Worm (Caenorhabditis elegans) whole organism, L4 larva: ENCODE data around the gene piit-1.

ENCODE experiments used
- F44E2.7 ChIP-seq: fragments of 200-800 bp; sonication (Bioruptor generic); IDR thresholded peaks from 2 replicates; pipeline ENCODE4 v2.1.2; 2022; ENCODE audit warnings: missing genetic modification characterization, missing compliant biosample characterization
- F49E8.2 ChIP-seq: sonication (generic microtip); optimal IDR thresholded peaks from 2 replicates; lab custom pipeline; 2016; ENCODE audit warnings: missing compliant biosample characterization, mild to moderate bottlenecking, missing genetic modification characterization, borderline replicate concordance
- R02D3.7 ChIP-seq: fragments of 150-350 bp; sonication (generic microtip); optimal IDR thresholded peaks from 3 replicates; lab custom pipeline; 2014; ENCODE audit warnings: missing biosample characterization, missing genetic modification characterization
- T20F7.1 ChIP-seq: fragments of 200-800 bp; sonication (Bioruptor generic); optimal IDR thresholded peaks from 2 replicates; lab custom pipeline; 2018; ENCODE audit warnings: mild to moderate bottlenecking, missing genetic modification characterization, missing compliant biosample characterization
- aha-1 ChIP-seq: fragments of 150-350 bp; peaks from one replicate; lab custom pipeline; 2014; ENCODE audit warnings: missing biosample characterization, missing genetic modification characterization
- ama-1 ChIP-seq: fragments of 150-350 bp; optimal IDR thresholded peaks from 2 replicates; lab custom pipeline; 2014; ENCODE audit warnings: inconsistent platforms, mixed read lengths
- attf-4 ChIP-seq: sonication (generic microtip); optimal IDR thresholded peaks from 3 replicates; lab custom pipeline; 2017; ENCODE audit warnings: missing biosample characterization, missing genetic modification characterization
- ceh-20 ChIP-seq: fragments of 200-800 bp; sonication (Bioruptor generic); IDR thresholded peaks from 2 replicates; pipeline ENCODE4 v1.3.6; 2022; ENCODE audit warnings: missing genetic modification reagents, missing genetic modification characterization, missing compliant biosample characterization
- ceh-32 ChIP-seq: sonication (generic microtip); optimal IDR thresholded peaks from 2 replicates; lab custom pipeline; 2016; ENCODE audit warnings: mild to moderate bottlenecking, missing genetic modification characterization, missing compliant biosample characterization; ENCODE audit not compliant: poor library complexity
- ceh-62 ChIP-seq: sonication (generic microtip); optimal IDR thresholded peaks from 2 replicates; lab custom pipeline; 2017; ENCODE audit warnings: missing biosample characterization, missing genetic modification characterization
- daf-16 ChIP-seq, 3 experiments: sonication (generic microtip); optimal IDR thresholded peaks; 2 replicates each; lab custom pipeline; 2016 to 2017; ENCODE audit warnings: missing genetic modification characterization in 3 of 3, missing genetic modification reagents in 3 of 3, mild to moderate bottlenecking in 2 of 3, missing compliant biosample characterization in 2 of 3, missing biosample characterization in 1 of 3, moderate library complexity in 1 of 3
- dmd-6 ChIP-seq: fragments of 200-800 bp; sonication (Bioruptor generic); IDR thresholded peaks from 2 replicates; pipeline ENCODE4 v1.3.6; 2022; ENCODE audit warnings: missing genetic modification reagents, missing genetic modification characterization, missing compliant biosample characterization
- dmd-8 ChIP-seq: fragments of 200-800 bp; sonication (Bioruptor generic); IDR thresholded peaks from 2 replicates; pipeline ENCODE4 v1.3.6; 2022; ENCODE audit warnings: missing genetic modification characterization, missing compliant biosample characterization
- dmd-9 ChIP-seq: fragments of 200-800 bp; sonication (Bioruptor generic); IDR thresholded peaks from 2 replicates; pipeline ENCODE4 v1.3.6; 2022; ENCODE audit warnings: missing genetic modification reagents, missing genetic modification characterization, missing compliant biosample characterization
- duxl-1 ChIP-seq: sonication (generic microtip); optimal IDR thresholded peaks from 2 replicates; lab custom pipeline; 2016; ENCODE audit warnings: mild to moderate bottlenecking, missing genetic modification characterization, moderate library complexity, missing compliant biosample characterization; ENCODE audit not compliant: poor library complexity
- dve-1 ChIP-seq: sonication (generic microtip); optimal IDR thresholded peaks from 2 replicates; lab custom pipeline; 2017; ENCODE audit warnings: antibody characterized with exemption, mild to moderate bottlenecking, missing genetic modification characterization, missing compliant biosample characterization; ENCODE audit not compliant: insufficient read depth
- hlh-11 ChIP-seq: fragments of 200-800 bp; sonication (Bioruptor generic); optimal IDR thresholded peaks from 2 replicates; lab custom pipeline; 2018; ENCODE audit warnings: mild to moderate bottlenecking, missing genetic modification characterization, missing compliant biosample characterization
- jun-1 ChIP-seq: fragments of 150-350 bp; optimal IDR thresholded peaks from 2 replicates; lab custom pipeline; 2014; ENCODE audit warnings: missing biosample characterization, missing genetic modification reagents, missing genetic modification characterization
- lin-1 ChIP-seq: fragments of 200-800 bp; sonication (Bioruptor generic); IDR thresholded peaks from 2 replicates; pipeline ENCODE4 v1.3.6; 2022; ENCODE audit warnings: missing genetic modification reagents, missing genetic modification characterization, missing compliant biosample characterization
- lin-39 ChIP-seq: fragments of 150-350 bp; optimal IDR thresholded peaks from 2 replicates; lab custom pipeline; 2014; ENCODE audit warnings: missing biosample characterization, missing genetic modification reagents, missing genetic modification characterization
- madf-9 ChIP-seq: fragments of 200-800 bp; sonication (Bioruptor generic); conservative IDR thresholded peaks from 2 replicates; pipeline ENCODE4 v1.3.6; 2022; ENCODE audit warnings: missing genetic modification reagents, missing genetic modification characterization, missing compliant biosample characterization
- mdl-1 ChIP-seq, 2 experiments: fragments of 150-350 bp in 1 of 2; sonication (generic microtip) in 1 of 2; optimal IDR thresholded peaks; 2 replicates each; lab custom pipeline; 2014 to 2017; ENCODE audit warnings: missing biosample characterization in 2 of 2, missing genetic modification characterization in 2 of 2
- mdt-29 ChIP-seq: fragments of 200-800 bp; sonication (Bioruptor generic); IDR thresholded peaks from 2 replicates; pipeline ENCODE4 v1.3.6; 2022; ENCODE audit warnings: missing genetic modification reagents, missing genetic modification characterization, missing compliant biosample characterization
- mep-1 ChIP-seq: fragments of 150-350 bp; sonication (generic microtip); optimal IDR thresholded peaks from 3 replicates; lab custom pipeline; 2014; ENCODE audit warnings: missing biosample characterization, missing genetic modification characterization
- mxl-3 ChIP-seq: fragments of 200-800 bp; sonication (Bioruptor generic); optimal IDR thresholded peaks from 2 replicates; lab custom pipeline; 2018; ENCODE audit warnings: mild to moderate bottlenecking, missing genetic modification characterization, missing compliant biosample characterization
- nhr-28 ChIP-seq: fragments of 150-350 bp; optimal IDR thresholded peaks from 2 replicates; lab custom pipeline; 2014; ENCODE audit warnings: missing biosample characterization, missing genetic modification characterization
- nhr-41 ChIP-seq: fragments of 200-800 bp; sonication (Bioruptor generic); IDR thresholded peaks from 2 replicates; pipeline ENCODE4 v1.3.6; 2022; ENCODE audit warnings: missing genetic modification reagents, missing genetic modification characterization, missing compliant biosample characterization
- nhr-42 ChIP-seq: fragments of 200-800 bp; sonication (Bioruptor generic); IDR thresholded peaks from 2 replicates; pipeline ENCODE4 v1.3.6; 2022; ENCODE audit warnings: missing genetic modification characterization, missing compliant biosample characterization
- nhr-48 ChIP-seq: sonication (generic microtip); optimal IDR thresholded peaks from 2 replicates; lab custom pipeline; 2016; ENCODE audit warnings: mild to moderate bottlenecking, missing genetic modification characterization, missing compliant biosample characterization
- nhr-77 ChIP-seq: fragments of 150-350 bp; optimal IDR thresholded peaks from 2 replicates; lab custom pipeline; 2014; ENCODE audit warnings: missing biosample characterization, missing genetic modification characterization
- php-3 ChIP-seq: fragments of 200-800 bp; sonication (Bioruptor generic); IDR thresholded peaks from 2 replicates; pipeline ENCODE4 v1.3.6; 2022; ENCODE audit warnings: missing genetic modification reagents, missing genetic modification characterization, missing compliant biosample characterization
- pqm-1 ChIP-seq: sonication (generic microtip); optimal IDR thresholded peaks from 2 replicates; lab custom pipeline; 2017; ENCODE audit warnings: missing biosample characterization, missing genetic modification characterization
- rbr-2 ChIP-seq: sonication (generic microtip); optimal IDR thresholded peaks from 2 replicates; lab custom pipeline; 2016; ENCODE audit warnings: missing genotype, missing genetic modification characterization, missing compliant biosample characterization
- sdz-12 ChIP-seq: fragments of 200-800 bp; sonication (Bioruptor generic); optimal IDR thresholded peaks from 2 replicates; lab custom pipeline; 2018; ENCODE audit warnings: mild to moderate bottlenecking, missing genetic modification characterization, missing compliant biosample characterization
- snpc-1.2 ChIP-seq: fragments of 200-800 bp; sonication (Bioruptor generic); IDR thresholded peaks from 2 replicates; pipeline ENCODE4 v1.3.6; 2022; ENCODE audit warnings: missing genetic modification reagents, missing genetic modification characterization, missing compliant biosample characterization
- snpc-4 ChIP-seq: fragments of 150-350 bp; optimal IDR thresholded peaks from 2 replicates; lab custom pipeline; 2014; ENCODE audit warnings: missing biosample characterization, missing genetic modification characterization
- spr-3 ChIP-seq: fragments of 200-800 bp; sonication (Bioruptor generic); optimal IDR thresholded peaks from 2 replicates; lab custom pipeline; 2018; ENCODE audit warnings: mild to moderate bottlenecking, missing genetic modification characterization, missing compliant biosample characterization
- tra-1 ChIP-seq: fragments of 200-800 bp; sonication (Bioruptor generic); IDR thresholded peaks from 2 replicates; pipeline ENCODE4 v1.3.6; 2022; ENCODE audit warnings: missing genetic modification reagents, missing genetic modification characterization, missing compliant biosample characterization
- unc-62 ChIP-seq, 3 experiments: fragments of 150-350 bp in 1 of 3; sonication (generic microtip); optimal IDR thresholded peaks in 2 of 3; peaks in 1 of 3; 1 replicate in 1 of 3; 2 replicates in 2 of 3; lab custom pipeline; 2014 to 2017; ENCODE audit warnings: missing biosample characterization in 3 of 3, missing genetic modification characterization in 3 of 3, missing genetic modification reagents in 3 of 3, missing genotype in 1 of 3
- zip-2 ChIP-seq: fragments of 150-350 bp; optimal IDR thresholded peaks from 2 replicates; lab custom pipeline; 2014; ENCODE audit warnings: missing biosample characterization, missing genetic modification characterization
- ztf-7 ChIP-seq: fragments of 150-350 bp; optimal IDR thresholded peaks from 2 replicates; lab custom pipeline; 2014; ENCODE audit warnings: missing biosample characterization, missing genetic modification characterization

The piit-1 gene

DNA sequence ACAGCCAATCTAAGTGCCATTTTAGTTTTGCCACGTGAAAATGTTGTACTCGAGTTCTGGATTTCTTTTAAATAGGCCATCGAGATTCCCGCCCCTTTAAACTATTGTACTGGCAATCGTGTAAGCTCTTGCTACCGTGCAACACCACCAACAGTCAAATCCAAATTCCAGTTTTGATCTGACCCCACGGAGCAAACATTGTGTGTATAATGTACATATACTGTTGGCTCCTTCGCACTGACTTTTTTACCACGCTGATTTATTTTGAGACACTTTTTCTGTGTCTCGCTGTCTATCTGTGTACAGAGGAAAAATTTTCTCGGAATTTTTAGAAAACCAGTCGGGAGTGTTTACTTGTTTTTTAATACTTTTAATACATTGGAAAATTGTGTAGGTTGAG lies at the start of gene piit-1:
Gene piit-1 (minus strand): TSS at position 101 of the 400 bp plus-strand sequence.
- TF ChIP-seq attf-4 (tag; lab: Kevin White, UChicago), result no peak
- no peak for TF ChIP-seq unc-62 (GFP tag; optimal IDR thresholded peaks at IDR 0.05 in 1 of 2; lab: Kevin White, UChicago)
- TF ChIP-seq unc-62 (tag; optimal IDR thresholded peaks at IDR 0.05; lab: Kevin White, UChicago), result no peak
- no peak for TF ChIP-seq sdz-12 (GFP tag; lab: Kevin White, UChicago)
- no peak for TF ChIP-seq zip-2 (tag; lab: Kevin White, UChicago)
- TF ChIP-seq ztf-7, result no peak
- TF ChIP-seq nhr-77 (tag; lab: Kevin White, UChicago), result no peak
- no peak for TF ChIP-seq ceh-62 (tag; lab: Kevin White, UChicago)
- no peak for TF ChIP-seq T20F7.1
- no peak for TF ChIP-seq dmd-8
- no peak for TF ChIP-seq dve-1
- TF ChIP-seq duxl-1 (tag; lab: Kevin White, UChicago), result no peak
- no peak for TF ChIP-seq jun-1 (tag; lab: Kevin White, UChicago)
- no peak for TF ChIP-seq lin-39 (tag; lab: Kevin White, UChicago)

DNA sequence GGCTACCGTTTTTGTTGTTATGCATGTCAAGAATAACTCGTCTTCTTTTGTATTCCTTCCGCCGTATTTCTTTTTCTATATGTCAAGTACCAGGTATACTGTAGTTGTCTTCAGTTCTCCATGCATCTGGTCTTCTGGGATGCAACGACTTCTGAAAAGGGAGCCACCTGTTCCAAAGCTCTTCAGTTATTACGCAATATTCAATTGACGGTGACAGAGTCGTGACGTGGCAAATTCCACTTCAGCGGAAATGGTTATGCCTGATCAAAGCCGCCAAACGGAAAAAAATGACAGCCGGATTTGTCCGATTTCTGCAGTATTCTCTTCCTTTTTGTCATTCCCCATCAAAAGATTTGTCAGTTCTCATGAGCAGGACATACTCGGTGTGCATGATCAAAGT lies 46.5 kb upstream of the piit-1 start:
- no peak for TF ChIP-seq rbr-2 (tag; lab: Kevin White, UChicago)
- no peak for TF ChIP-seq F44E2.7
- TF ChIP-seq mxl-3 (GFP tag; lab: Kevin White, UChicago), result no peak
- TF ChIP-seq ceh-20, result no peak
- TF ChIP-seq ama-1 (lab: Kevin White, UChicago), result no peak
- no peak for TF ChIP-seq nhr-28 (tag; lab: Kevin White, UChicago)
- no peak for TF ChIP-seq nhr-42 (GFP tag; lab: Robert Waterston, UW)
- no peak for TF ChIP-seq lin-39 (tag; lab: Kevin White, UChicago)
- TF ChIP-seq snpc-4 (tag; lab: Kevin White, UChicago), result no peak
- no peak for TF ChIP-seq zip-2 (tag; lab: Kevin White, UChicago)
- TF ChIP-seq dmd-8, result no peak

DNA sequence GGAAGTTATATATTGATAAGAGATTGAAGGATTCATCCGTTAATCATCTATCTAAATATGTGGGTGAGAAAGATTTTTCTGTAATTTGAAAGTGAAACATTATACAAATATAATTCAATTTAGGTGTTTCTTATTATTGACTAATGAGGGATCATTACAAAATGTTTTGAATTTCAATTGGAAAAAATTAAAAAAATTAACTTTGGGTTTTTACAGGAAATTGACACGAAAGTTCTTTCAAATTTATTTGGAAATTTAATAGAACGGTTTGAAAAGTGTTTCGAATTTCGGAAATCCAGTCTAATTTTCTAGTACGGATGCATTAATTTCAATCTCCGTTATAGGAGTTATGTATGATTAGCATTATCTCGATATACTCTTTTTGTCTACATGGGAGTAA lies 43.1 kb upstream of the piit-1 start:
- peak in 1 of 2 experiments; percentile 96 for TF ChIP-seq unc-62 (GFP tag; optimal IDR thresholded peaks at IDR 0.05 in 1 of 2; lab: Kevin White, UChicago)
- no peak for TF ChIP-seq unc-62 (tag; optimal IDR thresholded peaks at IDR 0.05; lab: Kevin White, UChicago)
- no peak for TF ChIP-seq lin-1 (GFP tag; lab: Robert Waterston, UW)
- TF ChIP-seq F49E8.2 (tag; lab: Kevin White, UChicago), result no peak

DNA sequence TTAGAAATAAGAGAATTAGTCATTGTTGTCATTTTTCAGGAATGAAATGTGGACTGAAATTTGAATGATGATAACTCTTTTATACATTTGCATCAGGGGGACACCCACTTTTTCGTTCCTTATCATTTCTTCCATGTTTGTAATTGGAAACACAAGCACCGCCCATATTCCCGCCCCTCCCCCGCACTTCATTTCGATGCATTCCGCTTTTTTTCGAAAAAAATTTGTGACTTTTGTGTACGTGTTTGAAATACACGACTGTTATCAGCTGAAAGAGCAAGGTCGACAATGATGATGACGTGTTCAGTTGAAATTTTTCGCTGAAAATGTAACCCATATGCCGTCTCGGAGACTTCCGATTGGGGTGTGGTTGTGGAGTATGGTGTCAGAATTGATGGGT lies 40.8 kb upstream of the piit-1 start, which contains the start of gene zip-10:
Gene zip-10 (minus strand): TSS at position 43 of the 400 bp plus-strand sequence.
- TF ChIP-seq snpc-1.2 (GFP tag; lab: Robert Waterston, UW) (no peak), nhr-48 (tag; lab: Kevin White, UChicago) (peak; percentile 40), hlh-11 (tag; lab: Kevin White, UChicago) (peak; percentile 78), ceh-32 (tag; lab: Kevin White, UChicago) (no peak), dmd-6 (GFP tag; lab: Robert Waterston, UW) (peak; percentile 90), mdl-1 (tag; optimal IDR thresholded peaks at IDR 0.05; lab: Kevin White, UChicago) (peak in 1 of 2 experiments; percentile 1), aha-1 (tag; lab: Kevin White, UChicago) (no peak), madf-9 (no peak), ztf-7 (peak; percentile 10), dmd-9 (GFP tag; lab: Robert Waterston, UW) (no peak), duxl-1 (tag; lab: Kevin White, UChicago) (no peak), nhr-28 (tag; lab: Kevin White, UChicago) (peak; percentile 58), spr-3 (GFP tag; lab: Kevin White, UChicago) (no peak), snpc-4 (tag; lab: Kevin White, UChicago) (no peak), lin-1 (GFP tag; lab: Robert Waterston, UW) (0 out of 2 replicates have a peak, but pooled peaks have one; percentile 16), R02D3.7 (tag; lab: Kevin White, UChicago) (no peak), T20F7.1 (peak; percentile 7), mdt-29 (GFP tag; lab: Robert Waterston, UW) (0 out of 2 replicates have a peak, but pooled peaks have one; percentile 29), nhr-77 (tag; lab: Kevin White, UChicago) (peak; percentile 7), mep-1 (tag; lab: Kevin White, UChicago) (no peak), daf-16 (GFP tag; optimal IDR thresholded peaks at IDR 0.05; lab: Kevin White, UChicago) (no peak), daf-16 (tag; optimal IDR thresholded peaks at IDR 0.05; lab: Kevin White, UChicago) (peak; percentile 69), pqm-1 (tag; lab: Kevin White, UChicago) (peak; percentile 72), php-3 (GFP tag; lab: Robert Waterston, UW) (peak; percentile 68; the same call in 1 of the 2 replicates), nhr-41 (GFP tag; lab: Robert Waterston, UW) (0 out of 2 replicates have a peak, but pooled peaks have one; percentile 38), tra-1 (GFP tag; lab: Robert Waterston, UW) (0 out of 2 replicates have a peak, but pooled peaks have one; percentile 43)
